Fruit fly (Drosophila melanogaster) whole organism, embryonic: ENCODE data around the gene ldbr.

Source experiments
- Adf1 ChIP-seq: fragments of 200-800 bp; sonication (Bioruptor generic); IDR thresholded peaks from 2 replicates; pipeline ENCODE4 v1.3.6; 2022; ENCODE audit warnings: missing biosample characterization, missing genetic modification characterization
- CG10147 ChIP-seq: fragments of 200-800 bp; sonication (Bioruptor generic); optimal IDR thresholded peaks from 2 replicates; lab custom pipeline; 2019; ENCODE audit warnings: missing biosample characterization, mild to moderate bottlenecking, missing genetic modification characterization, moderate library complexity
- CG10274 ChIP-seq: fragments of 200-800 bp; sonication (Bioruptor generic); optimal IDR thresholded peaks from 3 replicates; lab custom pipeline; 2017; ENCODE audit warnings: missing biosample characterization, mild to moderate bottlenecking, missing genetic modification characterization
- CG10321 ChIP-seq: fragments of 200-800 bp; sonication (Bioruptor generic); IDR thresholded peaks from 2 replicates; pipeline ENCODE4 v1.3.6; 2022; ENCODE audit warnings: missing biosample characterization, missing genetic modification characterization
- CG12104 ChIP-seq: fragments of 200-800 bp; sonication (Bioruptor generic); optimal IDR thresholded peaks from 3 replicates; lab custom pipeline; 2016; ENCODE audit warnings: missing biosample characterization, missing genetic modification characterization
- CG1233 ChIP-seq: fragments of 200-800 bp; sonication (Bioruptor generic); optimal IDR thresholded peaks from 4 replicates; lab custom pipeline; 2018; ENCODE audit warnings: missing biosample characterization, mild to moderate bottlenecking, missing genetic modification characterization
- CG12942 ChIP-seq: fragments of 200-800 bp; sonication (Bioruptor generic); optimal IDR thresholded peaks from 3 replicates; lab custom pipeline; 2016; ENCODE audit warnings: missing biosample characterization, missing genetic modification characterization
- CG13287 ChIP-seq: fragments of 200-800 bp; sonication (Bioruptor generic); IDR thresholded peaks from 2 replicates; pipeline ENCODE4 v1.3.6; 2022; ENCODE audit warnings: missing biosample characterization, missing genetic modification characterization; ENCODE audit not compliant: partially characterized antibody
- CG13894 ChIP-seq: fragments of 200-800 bp; sonication (Bioruptor generic); optimal IDR thresholded peaks from 3 replicates; lab custom pipeline; 2018; ENCODE audit warnings: missing biosample characterization, mild to moderate bottlenecking, missing genetic modification characterization, moderate library complexity
- CG1603 ChIP-seq: fragments of 200-800 bp; sonication (Bioruptor generic); optimal IDR thresholded peaks from 2 replicates; lab custom pipeline; 2019; ENCODE audit warnings: missing biosample characterization, mild to moderate bottlenecking, missing genetic modification characterization, moderate library complexity
- CG16863 ChIP-seq: fragments of 200-800 bp; sonication (Bioruptor generic); optimal IDR thresholded peaks from 3 replicates; lab custom pipeline; 2016; ENCODE audit warnings: missing biosample characterization, missing genetic modification characterization
- CG17361 ChIP-seq: fragments of 200-800 bp; sonication (Bioruptor generic); IDR thresholded peaks from 3 replicates; pipeline ENCODE4 v1.3.6; 2022; ENCODE audit warnings: missing biosample characterization, missing genetic modification characterization
- CG17385 ChIP-seq: fragments of 200-800 bp; sonication (Bioruptor generic); optimal IDR thresholded peaks from 3 replicates; lab custom pipeline; 2018; ENCODE audit warnings: missing biosample characterization, mild to moderate bottlenecking, missing genetic modification characterization
- CG17568 ChIP-seq: fragments of 200-800 bp; sonication (Bioruptor generic); optimal IDR thresholded peaks from 2 replicates; lab custom pipeline; 2018; ENCODE audit warnings: missing biosample characterization, mild to moderate bottlenecking, missing genetic modification characterization, moderate library complexity
- CG17829 ChIP-seq: fragments of 200-800 bp; optimal IDR thresholded peaks from 2 replicates; lab custom pipeline; 2019; ENCODE audit warnings: missing biosample characterization, mild to moderate bottlenecking, missing genetic modification characterization, moderate library complexity
- CG18262 ChIP-seq: fragments of 200-800 bp; optimal IDR thresholded peaks from 3 replicates; lab custom pipeline; 2019; ENCODE audit warnings: missing biosample characterization, mild to moderate bottlenecking, missing genetic modification characterization, moderate library complexity
- CG18599 ChIP-seq: fragments of 200-800 bp; sonication (Bioruptor generic); optimal IDR thresholded peaks from 3 replicates; lab custom pipeline; 2017; ENCODE audit warnings: missing biosample characterization, missing genetic modification characterization, mild to moderate bottlenecking, moderate library complexity, missing genetic modification reagents
- CG30431 ChIP-seq: fragments of 200-800 bp; sonication (Bioruptor generic); optimal IDR thresholded peaks from 2 replicates; lab custom pipeline; 2017; ENCODE audit warnings: missing biosample characterization, missing genetic modification characterization
- CG32772 ChIP-seq: fragments of 200-800 bp; sonication (Bioruptor generic); IDR thresholded peaks from 2 replicates; pipeline ENCODE4 v1.3.6; 2022; ENCODE audit warnings: missing biosample characterization, missing genetic modification characterization
- CG4282 ChIP-seq: fragments of 200-800 bp; sonication (Bioruptor generic); optimal IDR thresholded peaks from 2 replicates; lab custom pipeline; 2016; ENCODE audit warnings: missing biosample characterization, missing genetic modification characterization
- CG6683 ChIP-seq: fragments of 200-800 bp; sonication (Bioruptor generic); optimal IDR thresholded peaks from 2 replicates; lab custom pipeline; 2017; ENCODE audit warnings: missing biosample characterization, mild to moderate bottlenecking, missing genetic modification characterization, missing genetic modification reagents
- HHEX ChIP-seq: fragments of 200-800 bp; sonication (Bioruptor generic); optimal IDR thresholded peaks from 3 replicates; lab custom pipeline; 2017; ENCODE audit warnings: missing biosample characterization, mild to moderate bottlenecking, missing genetic modification characterization, missing genetic modification reagents
- HmgZ ChIP-seq: fragments of 200-800 bp; sonication (Bioruptor generic); optimal IDR thresholded peaks from 2 replicates; lab custom pipeline; 2018; ENCODE audit warnings: missing biosample characterization, mild to moderate bottlenecking, missing genetic modification characterization
- Hmr ChIP-seq: fragments of 200-800 bp; sonication (Bioruptor generic); optimal IDR thresholded peaks from 3 replicates; lab custom pipeline; 2017; ENCODE audit warnings: mild to moderate bottlenecking, missing biosample characterization, missing genetic modification reagents, missing genetic modification characterization
- Kr ChIP-seq: fragments of 200-800 bp; sonication (Bioruptor generic); optimal IDR thresholded peaks from 2 replicates; lab custom pipeline; 2017; ENCODE audit warnings: missing biosample characterization, mild to moderate bottlenecking, missing genetic modification characterization
- MESR4 ChIP-seq: fragments of 200-800 bp; sonication (Bioruptor generic); optimal IDR thresholded peaks from 2 replicates; lab custom pipeline; 2018; ENCODE audit warnings: missing biosample characterization, mild to moderate bottlenecking, missing genetic modification characterization, moderate library complexity
- Mes4 ChIP-seq: fragments of 200-800 bp; sonication (Bioruptor generic); optimal IDR thresholded peaks from 2 replicates; lab custom pipeline; 2016; ENCODE audit warnings: missing biosample characterization, missing genetic modification characterization
- Mrtf ChIP-seq: fragments of 200-800 bp; sonication (Bioruptor generic); IDR thresholded peaks from 3 replicates; pipeline ENCODE4 v1.3.6; 2022; ENCODE audit warnings: missing biosample characterization, missing genetic modification characterization
- Nf-YA ChIP-seq: fragments of 200-800 bp; sonication (Bioruptor generic); IDR thresholded peaks from 2 replicates; pipeline ENCODE4 v1.3.6; 2022; ENCODE audit warnings: missing biosample characterization, missing genetic modification characterization
- Side ChIP-seq: fragments of 200-800 bp; sonication (Bioruptor generic); optimal IDR thresholded peaks from 2 replicates; lab custom pipeline; 2016; ENCODE audit warnings: missing biosample characterization, missing genetic modification characterization
- Sry-β ChIP-seq: fragments of 200-800 bp; sonication (Bioruptor generic); optimal IDR thresholded peaks from 2 replicates; lab custom pipeline; 2018; ENCODE audit warnings: missing biosample characterization, mild to moderate bottlenecking, missing genetic modification characterization, moderate library complexity
- Taf1 ChIP-seq: fragments of 200-800 bp; sonication (Bioruptor generic); IDR thresholded peaks from 2 replicates; pipeline ENCODE4 v1.3.6; 2022; ENCODE audit warnings: missing biosample characterization, missing genetic modification characterization
- YL-1 ChIP-seq: fragments of 200-800 bp; sonication (Bioruptor generic); optimal IDR thresholded peaks from 3 replicates; lab custom pipeline; 2017; ENCODE audit warnings: missing biosample characterization, mild to moderate bottlenecking, missing genetic modification characterization
- ab ChIP-seq: fragments of 200-800 bp; sonication (Bioruptor generic); optimal IDR thresholded peaks from 2 replicates; lab custom pipeline; 2016; ENCODE audit warnings: missing biosample characterization, missing genetic modification characterization
- ara ChIP-seq: fragments of 200-800 bp; sonication (Bioruptor generic); IDR thresholded peaks from 2 replicates; pipeline ENCODE4 v1.3.6; 2022; ENCODE audit warnings: missing biosample characterization, missing genetic modification characterization
- crc ChIP-seq: fragments of 200-800 bp; sonication (Bioruptor generic); optimal IDR thresholded peaks from 2 replicates; lab custom pipeline; 2016; ENCODE audit warnings: missing biosample characterization, missing genetic modification characterization
- eyg ChIP-seq: fragments of 200-800 bp; sonication (Bioruptor generic); optimal IDR thresholded peaks from 3 replicates; lab custom pipeline; 2016; ENCODE audit warnings: missing biosample characterization, missing genetic modification characterization
- gce ChIP-seq: fragments of 200-800 bp; sonication (Bioruptor generic); IDR thresholded peaks from 3 replicates; pipeline ENCODE4 v1.3.6; 2022; ENCODE audit warnings: missing biosample characterization, missing genetic modification characterization
- gcm ChIP-seq: fragments of 200-800 bp; sonication (Bioruptor generic); optimal IDR thresholded peaks from 2 replicates; lab custom pipeline; 2019; ENCODE audit warnings: missing biosample characterization, mild to moderate bottlenecking, missing genetic modification characterization, moderate library complexity
- hth ChIP-seq: fragments of >200 bp; optimal IDR thresholded peaks from 2 replicates; lab custom pipeline; 2017; ENCODE audit warnings: inconsistent platforms
- lmd ChIP-seq: fragments of 200-800 bp; sonication (Bioruptor generic); IDR thresholded peaks from 2 replicates; pipeline ENCODE4 v1.3.6; 2022; ENCODE audit warnings: missing biosample characterization, missing genetic modification characterization
- nmo ChIP-seq: fragments of 200-800 bp; sonication (Bioruptor generic); optimal IDR thresholded peaks from 2 replicates; lab custom pipeline; 2018; ENCODE audit warnings: missing biosample characterization, mild to moderate bottlenecking, missing genetic modification characterization, moderate library complexity
- repo ChIP-seq: fragments of 200-800 bp; sonication (Bioruptor generic); optimal IDR thresholded peaks from 2 replicates; lab custom pipeline; 2016; ENCODE audit warnings: missing biosample characterization, missing genetic modification characterization
- salm ChIP-seq: fragments of 200-800 bp; sonication (Bioruptor generic); optimal IDR thresholded peaks from 2 replicates; lab custom pipeline; 2018; ENCODE audit warnings: missing biosample characterization, mild to moderate bottlenecking, missing genetic modification characterization
- sisA ChIP-seq: fragments of 200-800 bp; sonication (Bioruptor generic); IDR thresholded peaks from 2 replicates; pipeline ENCODE4 v1.3.6; 2022; ENCODE audit warnings: missing biosample characterization, missing genetic modification characterization
- slou ChIP-seq: fragments of 200-800 bp; sonication (Bioruptor generic); optimal IDR thresholded peaks from 3 replicates; lab custom pipeline; 2016; ENCODE audit warnings: missing biosample characterization, missing genetic modification characterization
- so ChIP-seq: fragments of 200-800 bp; sonication (Bioruptor generic); IDR thresholded peaks from 3 replicates; pipeline ENCODE4 v1.3.6; 2022; ENCODE audit warnings: missing biosample characterization, missing genetic modification characterization
- sr ChIP-seq: fragments of 200-800 bp; sonication (Bioruptor generic); IDR thresholded peaks from 3 replicates; pipeline ENCODE4 v1.3.6; 2022; ENCODE audit warnings: missing biosample characterization, missing genetic modification characterization
- trh ChIP-seq: fragments of 200-800 bp; sonication (Bioruptor generic); optimal IDR thresholded peaks from 2 replicates; lab custom pipeline; 2016; ENCODE audit warnings: missing biosample characterization, missing genetic modification characterization
- ttk ChIP-seq: fragments of 200-800 bp; sonication (Bioruptor generic); IDR thresholded peaks from 2 replicates; pipeline ENCODE4 v2.1.2; 2022; ENCODE audit warnings: missing biosample characterization, missing genetic modification characterization
- zen ChIP-seq: fragments of 200-800 bp; sonication (Bioruptor generic); optimal IDR thresholded peaks from 3 replicates; lab custom pipeline; 2018; ENCODE audit warnings: missing biosample characterization, mild to moderate bottlenecking, missing genetic modification characterization, moderate library complexity
- zen2 ChIP-seq: fragments of 200-800 bp; sonication (Bioruptor generic); IDR thresholded peaks from 3 replicates; pipeline ENCODE4 v1.3.6; 2022; ENCODE audit warnings: missing biosample characterization, missing genetic modification characterization; ENCODE audit not compliant: partially characterized antibody

The ldbr gene

dm6 chr3L:8072720-8073119 is 48.9 kb upstream of the ldbr start (continued):
- TF ChIP-seq CG18599 (GFP tag; lab: Kevin White, UChicago) (peak; percentile 83), Kr (GFP tag; lab: Kevin White, UChicago) (no peak), ab (GFP tag; lab: Kevin White, UChicago) (no peak), zen2 (no peak), Mrtf (GFP tag; lab: Robert Waterston, UW) (no peak; the same call in 2 of the 3 replicates), HHEX (peak; percentile 77), CG18262 (tag; lab: Kevin White, UChicago) (peak; percentile 79), CG32772 (GFP tag; lab: Robert Waterston, UW) (peak; percentile 56; the same call in 1 of the 2 replicates), YL-1 (GFP tag; lab: Kevin White, UChicago) (no peak), CG1233 (GFP tag; lab: Kevin White, UChicago) (peak; percentile 54), CG17361 (GFP tag; lab: Robert Waterston, UW) (peak; percentile 81), Side (GFP tag; lab: Kevin White, UChicago) (no peak), eyg (GFP tag; lab: Kevin White, UChicago) (no peak), Sry-β (GFP tag; lab: Kevin White, UChicago) (no peak), Nf-YA (GFP tag; lab: Robert Waterston, UW) (peak; percentile 50; the same call in 1 of the 2 replicates), Hmr (GFP tag; lab: Kevin White, UChicago) (peak; percentile 36), CG17385 (GFP tag; lab: Kevin White, UChicago) (peak; percentile 4), CG16863 (GFP tag; lab: Kevin White, UChicago) (no peak), sisA (GFP tag; lab: Robert Waterston, UW) (peak; percentile 74), so (no peak), trh (GFP tag; lab: Kevin White, UChicago) (no peak), salm (tag; lab: Kevin White, UChicago) (no peak), gce (GFP tag; lab: Robert Waterston, UW) (0 out of 3 replicates have a peak, but pooled peaks have one; percentile 49), CG12104 (GFP tag; lab: Kevin White, UChicago) (peak; percentile 37), CG10321 (no peak), CG30431 (GFP tag; lab: Kevin White, UChicago) (no peak), Adf1 (GFP tag; lab: Robert Waterston, UW) (no peak; the same call in 1 of the 2 replicates), CG12942 (no peak), CG13894 (no peak), slou (GFP tag; lab: Kevin White, UChicago) (peak; percentile 10), ttk (GFP tag; lab: Robert Waterston, UW) (peak; percentile 67; the same call in 1 of the 2 replicates), hth (no peak), Taf1 (peak; percentile 38; the same call in 1 of the 2 replicates), lmd (GFP tag; lab: Robert Waterston, UW) (peak; percentile 54; the same call in 1 of the 2 replicates), CG6683 (GFP tag; lab: Kevin White, UChicago) (peak; percentile 47), ara (peak; percentile 72), CG1603 (tag; lab: Kevin White, UChicago) (no peak), gcm (GFP tag; lab: Kevin White, UChicago) (peak; percentile 3), sr (GFP tag; lab: Robert Waterston, UW) (no peak), CG13287 (GFP tag; lab: Robert Waterston, UW) (no peak), MESR4 (GFP tag; lab: Kevin White, UChicago) (no peak), CG4282 (GFP tag; lab: Kevin White, UChicago) (no peak), HmgZ (no peak), CG10147 (GFP tag; lab: Kevin White, UChicago) (peak; percentile 84), repo (no peak), zen (tag; lab: Kevin White, UChicago) (peak; percentile 47), CG10274 (peak; percentile 29), CG17568 (GFP tag; lab: Kevin White, UChicago) (no peak), CG17829 (tag; lab: Kevin White, UChicago) (peak; percentile 66), nmo (GFP tag; lab: Kevin White, UChicago) (no peak), Mes4 (no peak), crc (GFP tag; lab: Kevin White, UChicago) (no peak)
